Worm (Caenorhabditis elegans) whole organism, early embryonic: ENCODE data around the gene unc-64.

Experiments used
- F13C5.2 ChIP-seq: sonication (generic microtip); optimal IDR thresholded peaks from 2 replicates; lab custom pipeline; 2017; ENCODE audit warnings: mild to moderate bottlenecking, missing genetic modification characterization, inconsistent platforms, missing compliant biosample characterization
- ama-1 ChIP-seq: fragments of 150-350 bp; optimal IDR thresholded peaks from 2 replicates; lab custom pipeline; 2014
- ceh-13 ChIP-seq: fragments of 200-800 bp; sonication (Bioruptor generic); optimal IDR thresholded peaks from 2 replicates; lab custom pipeline; 2018; ENCODE audit warnings: mild to moderate bottlenecking, missing genetic modification characterization, missing compliant biosample characterization
- ceh-36 ChIP-seq: sonication (generic microtip); optimal IDR thresholded peaks from 2 replicates; lab custom pipeline; 2016; ENCODE audit warnings: missing genetic modification characterization, inconsistent platforms, missing compliant biosample characterization
- ets-7 ChIP-seq: sonication (generic microtip); optimal IDR thresholded peaks from 2 replicates; lab custom pipeline; 2016; ENCODE audit warnings: missing genotype, missing genetic modification characterization, missing compliant biosample characterization
- flt-1 ChIP-seq: fragments of 200-800 bp; sonication (Bioruptor generic); IDR thresholded peaks from 2 replicates; pipeline ENCODE4 v1.3.6; 2022; ENCODE audit warnings: missing genetic modification characterization, missing compliant biosample characterization
- hmbx-1 ChIP-seq: sonication (generic microtip); optimal IDR thresholded peaks from 2 replicates; lab custom pipeline; 2016; ENCODE audit warnings: mild to moderate bottlenecking, missing genetic modification characterization, missing compliant biosample characterization
- pes-1 ChIP-seq: fragments of 200-800 bp; sonication (Bioruptor generic); IDR thresholded peaks from 2 replicates; pipeline ENCODE4 v1.3.6; 2022; ENCODE audit warnings: missing genetic modification reagents, missing genetic modification characterization, missing compliant biosample characterization
- scrt-1 ChIP-seq: fragments of 200-800 bp; sonication (Bioruptor generic); IDR thresholded peaks from 2 replicates; pipeline ENCODE4 v1.3.6; 2022; ENCODE audit warnings: missing genetic modification characterization, missing compliant biosample characterization
- sea-1 ChIP-seq: fragments of 200-800 bp; sonication (Bioruptor generic); conservative IDR thresholded peaks from 2 replicates; pipeline ENCODE4 v1.3.6; 2022; ENCODE audit warnings: missing genetic modification characterization, missing compliant biosample characterization
- tbx-11 ChIP-seq: fragments of 200-800 bp; sonication (Bioruptor generic); IDR thresholded peaks from 2 replicates; pipeline ENCODE4 v1.3.6; 2022; ENCODE audit warnings: missing genetic modification characterization, missing compliant biosample characterization
- tbx-37 ChIP-seq: fragments of 200-800 bp; sonication (Bioruptor generic); conservative IDR thresholded peaks from 2 replicates; pipeline ENCODE4 v1.3.6; 2022; ENCODE audit warnings: missing genetic modification reagents, missing genetic modification characterization, missing compliant biosample characterization
- tra-4 ChIP-seq: sonication (generic microtip); optimal IDR thresholded peaks from 2 replicates; lab custom pipeline; 2017; ENCODE audit warnings: missing genetic modification characterization, missing compliant biosample characterization

- TF ChIP-seq flt-1 (GFP tag; lab: Robert Waterston, UW) (no peak), ama-1 (lab: Kevin White, UChicago) (no peak), hmbx-1 (no peak), ets-7 (tag; lab: Kevin White, UChicago) (no peak), tbx-11 (GFP tag; lab: Robert Waterston, UW) (no peak), F13C5.2 (tag; lab: Kevin White, UChicago) (no peak), ceh-36 (no peak), sea-1 (GFP tag; lab: Robert Waterston, UW) (no peak), tra-4 (no peak), ceh-13 (GFP tag; lab: Kevin White, UChicago) (no peak), tbx-37 (GFP tag; lab: Robert Waterston, UW) (no peak), pes-1 (GFP tag; lab: Robert Waterston, UW) (0 out of 2 replicates have a peak, but pooled peaks have one; percentile 25), scrt-1 (GFP tag; lab: Robert Waterston, UW) (no peak)
Measured at ce11 chrIII:13258752-13259151, 18.3 kb upstream of the unc-64 start.
